Worm (Caenorhabditis elegans) whole organism, L4 larva: ENCODE results near the gene Y43B11AL.1.

ENCODE experiments used
- D1046.2 ChIP-seq: fragments of 200-800 bp; sonication (Bioruptor generic); IDR thresholded peaks from 2 replicates; pipeline ENCODE4 v1.3.6; 2022; ENCODE audit warnings: missing genetic modification characterization, missing compliant biosample characterization
- F44E2.7 ChIP-seq: fragments of 200-800 bp; sonication (Bioruptor generic); IDR thresholded peaks from 2 replicates; pipeline ENCODE4 v2.1.2; 2022; ENCODE audit warnings: missing genetic modification characterization, missing compliant biosample characterization
- T26A8.4 ChIP-seq: fragments of 200-800 bp; sonication (Bioruptor generic); IDR thresholded peaks from 2 replicates; pipeline ENCODE4 v1.3.6; 2022; ENCODE audit warnings: missing genetic modification characterization, missing compliant biosample characterization
- ZK337.2 ChIP-seq: fragments of 200-800 bp; sonication (Bioruptor generic); IDR thresholded peaks from 2 replicates; pipeline ENCODE4 v1.3.6; 2022; ENCODE audit warnings: missing genetic modification reagents, missing genetic modification characterization, missing compliant biosample characterization
- ZK546.5 ChIP-seq, 2 experiments: sonication (generic microtip); optimal IDR thresholded peaks; 2 replicates each; lab custom pipeline; 2017; ENCODE audit warnings: missing biosample characterization in 2 of 2, missing genetic modification characterization in 2 of 2
- aha-1 ChIP-seq: fragments of 150-350 bp; peaks from one replicate; lab custom pipeline; 2014; ENCODE audit warnings: missing biosample characterization, missing genetic modification characterization
- ama-1 ChIP-seq: fragments of 150-350 bp; optimal IDR thresholded peaks from 2 replicates; lab custom pipeline; 2014; ENCODE audit warnings: inconsistent platforms, mixed read lengths
- ceh-44 ChIP-seq: fragments of 200-800 bp; sonication (Bioruptor generic); IDR thresholded peaks from 2 replicates; pipeline ENCODE4 v1.3.6; 2022; ENCODE audit warnings: missing genetic modification reagents, missing genetic modification characterization, missing compliant biosample characterization
- ceh-82 ChIP-seq: sonication (generic microtip); optimal IDR thresholded peaks from 2 replicates; lab custom pipeline; 2017; ENCODE audit warnings: missing biosample characterization, missing genetic modification characterization
- ces-1 ChIP-seq: fragments of 150-350 bp; sonication (generic microtip); optimal IDR thresholded peaks from 4 replicates; lab custom pipeline; 2014; ENCODE audit warnings: missing biosample characterization, missing genetic modification reagents, missing genetic modification characterization
- cey-2 ChIP-seq: sonication (generic microtip); optimal IDR thresholded peaks from 3 replicates; lab custom pipeline; 2017; ENCODE audit warnings: missing genetic modification characterization, mild to moderate bottlenecking, missing compliant biosample characterization, antibody characterized with exemption, borderline replicate concordance; ENCODE audit not compliant: insufficient read depth
- ctbp-1 ChIP-seq: fragments of 200-800 bp; sonication (Bioruptor generic); IDR thresholded peaks from 2 replicates; pipeline ENCODE4 v1.3.6; 2022; ENCODE audit warnings: missing genetic modification reagents, missing genetic modification characterization, missing compliant biosample characterization
- daf-16 ChIP-seq, 3 experiments: sonication (generic microtip); optimal IDR thresholded peaks; 2 replicates each; lab custom pipeline; 2016 to 2017; ENCODE audit warnings: missing genetic modification characterization in 3 of 3, missing genetic modification reagents in 3 of 3, mild to moderate bottlenecking in 2 of 3, missing compliant biosample characterization in 2 of 3, missing biosample characterization in 1 of 3, moderate library complexity in 1 of 3
- dmd-6 ChIP-seq: fragments of 200-800 bp; sonication (Bioruptor generic); IDR thresholded peaks from 2 replicates; pipeline ENCODE4 v1.3.6; 2022; ENCODE audit warnings: missing genetic modification reagents, missing genetic modification characterization, missing compliant biosample characterization
- dpl-1 ChIP-seq: fragments of 150-350 bp; optimal IDR thresholded peaks from 2 replicates; lab custom pipeline; 2014; ENCODE audit warnings: missing biosample characterization, missing genetic modification reagents, missing genetic modification characterization
- duxl-1 ChIP-seq: sonication (generic microtip); optimal IDR thresholded peaks from 2 replicates; lab custom pipeline; 2016; ENCODE audit warnings: mild to moderate bottlenecking, missing genetic modification characterization, moderate library complexity, missing compliant biosample characterization; ENCODE audit not compliant: poor library complexity
- egl-27 ChIP-seq: sonication (generic microtip); optimal IDR thresholded peaks from 3 replicates; lab custom pipeline; 2017; ENCODE audit warnings: missing biosample characterization, missing genetic modification reagents, missing genetic modification characterization
- fos-1 ChIP-seq: fragments of 150-350 bp; optimal IDR thresholded peaks from 2 replicates; lab custom pipeline; 2014; ENCODE audit warnings: missing biosample characterization, missing genetic modification characterization
- hif-1 ChIP-seq, 2 experiments: sonication (generic microtip); optimal IDR thresholded peaks; 2 replicates each; lab custom pipeline; 2016 to 2017; ENCODE audit warnings: missing compliant biosample characterization in 2 of 2, missing genetic modification characterization in 2 of 2, missing genetic modification reagents in 2 of 2, missing genotype in 2 of 2, mild to moderate bottlenecking in 1 of 2
- hlh-11 ChIP-seq: fragments of 200-800 bp; sonication (Bioruptor generic); optimal IDR thresholded peaks from 2 replicates; lab custom pipeline; 2018; ENCODE audit warnings: mild to moderate bottlenecking, missing genetic modification characterization, missing compliant biosample characterization
- hlh-30 ChIP-seq: sonication (generic microtip); optimal IDR thresholded peaks from 2 replicates; lab custom pipeline; 2017; ENCODE audit warnings: antibody characterized with exemption, mild to moderate bottlenecking, missing genetic modification characterization, missing compliant biosample characterization; ENCODE audit not compliant: insufficient read depth
- lim-7 ChIP-seq: fragments of 200-800 bp; sonication (Bioruptor generic); IDR thresholded peaks from 2 replicates; pipeline ENCODE4 v1.3.6; 2022; ENCODE audit warnings: missing genetic modification characterization, missing compliant biosample characterization
- lin-1 ChIP-seq: fragments of 200-800 bp; sonication (Bioruptor generic); IDR thresholded peaks from 2 replicates; pipeline ENCODE4 v1.3.6; 2022; ENCODE audit warnings: missing genetic modification reagents, missing genetic modification characterization, missing compliant biosample characterization
- lin-13 ChIP-seq: fragments of 150-350 bp; optimal IDR thresholded peaks from 2 replicates; lab custom pipeline; 2014; ENCODE audit warnings: missing biosample characterization, missing genetic modification reagents, missing genetic modification characterization
- lin-29 ChIP-seq: fragments of 200-800 bp; sonication (Bioruptor generic); IDR thresholded peaks from 2 replicates; pipeline ENCODE4 v1.3.6; 2022; ENCODE audit warnings: missing genetic modification reagents, missing genetic modification characterization, missing compliant biosample characterization
- lin-38 ChIP-seq: fragments of 200-800 bp; sonication (Bioruptor generic); IDR thresholded peaks from 2 replicates; pipeline ENCODE4 v1.3.6; 2022; ENCODE audit warnings: missing genetic modification reagents, missing genetic modification characterization, missing compliant biosample characterization
- lsy-2 ChIP-seq, 2 experiments: fragments of 150-350 bp in 1 of 2; sonication (generic microtip) in 1 of 2; optimal IDR thresholded peaks; 2 replicates each; lab custom pipeline; 2014 to 2017; ENCODE audit warnings: missing biosample characterization in 2 of 2, missing genetic modification characterization in 2 of 2
- mdl-1 ChIP-seq, 2 experiments: fragments of 150-350 bp in 1 of 2; sonication (generic microtip) in 1 of 2; optimal IDR thresholded peaks; 2 replicates each; lab custom pipeline; 2014 to 2017; ENCODE audit warnings: missing biosample characterization in 2 of 2, missing genetic modification characterization in 2 of 2
- mep-1 ChIP-seq: fragments of 150-350 bp; sonication (generic microtip); optimal IDR thresholded peaks from 3 replicates; lab custom pipeline; 2014; ENCODE audit warnings: missing biosample characterization, missing genetic modification characterization
- mxl-2 ChIP-seq: fragments of 200-800 bp; sonication (Bioruptor generic); conservative IDR thresholded peaks from 2 replicates; pipeline ENCODE4 v1.3.6; 2022; ENCODE audit warnings: missing genetic modification reagents, missing genetic modification characterization, missing compliant biosample characterization
- nhr-111 ChIP-seq: fragments of 200-800 bp; sonication (Bioruptor generic); optimal IDR thresholded peaks from 2 replicates; lab custom pipeline; 2018; ENCODE audit warnings: mild to moderate bottlenecking, missing genetic modification characterization, missing compliant biosample characterization
- nhr-28 ChIP-seq: fragments of 150-350 bp; optimal IDR thresholded peaks from 2 replicates; lab custom pipeline; 2014; ENCODE audit warnings: missing biosample characterization, missing genetic modification characterization
- nhr-41 ChIP-seq: fragments of 200-800 bp; sonication (Bioruptor generic); IDR thresholded peaks from 2 replicates; pipeline ENCODE4 v1.3.6; 2022; ENCODE audit warnings: missing genetic modification reagents, missing genetic modification characterization, missing compliant biosample characterization
- nhr-42 ChIP-seq: fragments of 200-800 bp; sonication (Bioruptor generic); IDR thresholded peaks from 2 replicates; pipeline ENCODE4 v1.3.6; 2022; ENCODE audit warnings: missing genetic modification characterization, missing compliant biosample characterization
- nhr-48 ChIP-seq: sonication (generic microtip); optimal IDR thresholded peaks from 2 replicates; lab custom pipeline; 2016; ENCODE audit warnings: mild to moderate bottlenecking, missing genetic modification characterization, missing compliant biosample characterization
- nhr-77 ChIP-seq: fragments of 150-350 bp; optimal IDR thresholded peaks from 2 replicates; lab custom pipeline; 2014; ENCODE audit warnings: missing biosample characterization, missing genetic modification characterization
- pqm-1 ChIP-seq: sonication (generic microtip); optimal IDR thresholded peaks from 2 replicates; lab custom pipeline; 2017; ENCODE audit warnings: missing biosample characterization, missing genetic modification characterization
- sdz-12 ChIP-seq: fragments of 200-800 bp; sonication (Bioruptor generic); optimal IDR thresholded peaks from 2 replicates; lab custom pipeline; 2018; ENCODE audit warnings: mild to moderate bottlenecking, missing genetic modification characterization, missing compliant biosample characterization
- skn-1 ChIP-seq: fragments of 150-350 bp; optimal IDR thresholded peaks from 2 replicates; lab custom pipeline; 2014; ENCODE audit warnings: missing biosample characterization, missing genetic modification characterization
- snpc-1.2 ChIP-seq: fragments of 200-800 bp; sonication (Bioruptor generic); IDR thresholded peaks from 2 replicates; pipeline ENCODE4 v1.3.6; 2022; ENCODE audit warnings: missing genetic modification reagents, missing genetic modification characterization, missing compliant biosample characterization
- spr-3 ChIP-seq: fragments of 200-800 bp; sonication (Bioruptor generic); optimal IDR thresholded peaks from 2 replicates; lab custom pipeline; 2018; ENCODE audit warnings: mild to moderate bottlenecking, missing genetic modification characterization, missing compliant biosample characterization
- tag-97 ChIP-seq: fragments of 200-800 bp; sonication (Bioruptor generic); IDR thresholded peaks from 2 replicates; pipeline ENCODE4 v1.3.6; 2022; ENCODE audit warnings: missing genetic modification characterization, missing compliant biosample characterization
- unc-39 ChIP-seq: sonication (generic microtip); optimal IDR thresholded peaks from 2 replicates; lab custom pipeline; 2017; ENCODE audit warnings: missing biosample characterization, missing genetic modification characterization
- unc-62 ChIP-seq, 3 experiments: fragments of 150-350 bp in 1 of 3; sonication (generic microtip); optimal IDR thresholded peaks in 2 of 3; peaks in 1 of 3; 1 replicate in 1 of 3; 2 replicates in 2 of 3; lab custom pipeline; 2014 to 2017; ENCODE audit warnings: missing biosample characterization in 3 of 3, missing genetic modification characterization in 3 of 3, missing genetic modification reagents in 3 of 3, missing genotype in 1 of 3
- vab-7 ChIP-seq: fragments of 200-800 bp; sonication (Bioruptor generic); IDR thresholded peaks from 2 replicates; pipeline ENCODE4 v1.3.6; 2022; ENCODE audit warnings: missing genetic modification reagents, missing genetic modification characterization, missing compliant biosample characterization
- zip-11 ChIP-seq: fragments of 200-800 bp; sonication (Bioruptor generic); IDR thresholded peaks from 2 replicates; pipeline ENCODE4 v1.3.6; 2022; ENCODE audit warnings: missing genetic modification characterization, missing compliant biosample characterization
- zip-2 ChIP-seq: fragments of 150-350 bp; optimal IDR thresholded peaks from 2 replicates; lab custom pipeline; 2014; ENCODE audit warnings: missing biosample characterization, missing genetic modification characterization
- ztf-11 ChIP-seq: fragments of 150-350 bp; optimal IDR thresholded peaks from 2 replicates; lab custom pipeline; 2014; ENCODE audit warnings: missing biosample characterization, missing genetic modification characterization

Y43B11AL.1 gene

ce11 chrIV:7023004-7023403 is 42.1 kb upstream of the Y43B11AL.1 start (continued):
- TF ChIP-seq dmd-6 (GFP tag; lab: Robert Waterston, UW), result peak; percentile 19; the same call in 1 of the 2 replicates
- TF ChIP-seq F44E2.7 (GFP tag; lab: Robert Waterston, UW), result no peak
- peak; percentile 44 for TF ChIP-seq duxl-1 (tag; lab: Kevin White, UChicago)
- TF ChIP-seq zip-2 (tag; lab: Kevin White, UChicago), result no peak
- no peak for TF ChIP-seq D1046.2 (GFP tag; lab: Robert Waterston, UW)
- TF ChIP-seq fos-1 (tag; lab: Kevin White, UChicago), result no peak
- no peak for TF ChIP-seq ceh-82 (tag; lab: Kevin White, UChicago)
- no peak for TF ChIP-seq unc-39 (tag; lab: Kevin White, UChicago)
- no peak for TF ChIP-seq ZK546.5 (tag; optimal IDR thresholded peaks at IDR 0.05; lab: Kevin White, UChicago)
- no peak for TF ChIP-seq nhr-42 (GFP tag; lab: Robert Waterston, UW)
- TF ChIP-seq ZK337.2, result no peak
- TF ChIP-seq skn-1 (tag; lab: Kevin White, UChicago), result no peak
- TF ChIP-seq nhr-41 (GFP tag; lab: Robert Waterston, UW), result no peak
- TF ChIP-seq ctbp-1 (GFP tag; lab: Robert Waterston, UW), result no peak
- no peak for TF ChIP-seq spr-3 (GFP tag; lab: Kevin White, UChicago)
- no peak for TF ChIP-seq ceh-44 (GFP tag; lab: Robert Waterston, UW)
- TF ChIP-seq egl-27 (tag; lab: Kevin White, UChicago), result no peak
- TF ChIP-seq tag-97 (GFP tag; lab: Robert Waterston, UW), result no peak
- no peak for TF ChIP-seq mxl-2 (GFP tag; lab: Robert Waterston, UW)
- TF ChIP-seq ama-1 (lab: Kevin White, UChicago), result no peak
- TF ChIP-seq nhr-48 (tag; lab: Kevin White, UChicago), result no peak
- TF ChIP-seq mep-1, result peak; percentile 71
- no peak for TF ChIP-seq vab-7 (GFP tag; lab: Robert Waterston, UW)
- TF ChIP-seq lim-7 (GFP tag; lab: Robert Waterston, UW), result no peak
- TF ChIP-seq dpl-1 (GFP tag; lab: Kevin White, UChicago), result peak; percentile 28
- TF ChIP-seq T26A8.4 (GFP tag; lab: Robert Waterston, UW), result no peak
- no peak for TF ChIP-seq lin-29 (GFP tag; lab: Robert Waterston, UW)
- TF ChIP-seq nhr-111, result no peak
- TF ChIP-seq ces-1 (GFP tag; lab: Kevin White, UChicago), result no peak

ce11 chrIV:7023858-7024257 is 41.3 kb upstream of the Y43B11AL.1 start, which contains the start of gene adah-1:
Gene adah-1, plus strand, starts transcription at chrIV:7024211.
- TF ChIP-seq zip-2 (tag; lab: Kevin White, UChicago) (no peak), mdl-1 (tag; optimal IDR thresholded peaks at IDR 0.05; lab: Kevin White, UChicago) (peak in 1 of 2 experiments; percentile 13), sdz-12 (GFP tag; lab: Kevin White, UChicago) (no peak), lsy-2 (tag; optimal IDR thresholded peaks at IDR 0.05; lab: Kevin White, UChicago) (peak in 1 of 2 experiments; percentile 31), hlh-30 (tag; lab: Kevin White, UChicago) (peak; percentile 78), nhr-28 (peak; percentile 33), tag-97 (GFP tag; lab: Robert Waterston, UW) (no peak), lin-29 (GFP tag; lab: Robert Waterston, UW) (no peak), aha-1 (tag; lab: Kevin White, UChicago) (peak; percentile 65), unc-62 (GFP tag; optimal IDR thresholded peaks at IDR 0.05 in 1 of 2; lab: Kevin White, UChicago) (peak in 1 of 2 experiments; percentile 14), unc-62 (tag; optimal IDR thresholded peaks at IDR 0.05; lab: Kevin White, UChicago) (no peak), ztf-11 (tag; lab: Kevin White, UChicago) (no peak)

ce11 chrIV:7024829-7025228 is 40.3 kb upstream of the Y43B11AL.1 start:
- TF ChIP-seq lin-1 (GFP tag; lab: Robert Waterston, UW) (no peak), cey-2 (no peak), zip-11 (GFP tag; lab: Robert Waterston, UW) (no peak), daf-16 (GFP tag; optimal IDR thresholded peaks at IDR 0.05; lab: Kevin White, UChicago) (no peak), daf-16 (tag; optimal IDR thresholded peaks at IDR 0.05; lab: Kevin White, UChicago) (peak; percentile 19), unc-39 (tag; lab: Kevin White, UChicago) (no peak), nhr-41 (GFP tag; lab: Robert Waterston, UW) (no peak), lin-13 (GFP tag; lab: Kevin White, UChicago) (no peak), ZK337.2 (no peak), pqm-1 (tag; lab: Kevin White, UChicago) (peak; percentile 65), snpc-1.2 (GFP tag; lab: Robert Waterston, UW) (no peak), nhr-77 (no peak), dmd-6 (GFP tag; lab: Robert Waterston, UW) (peak; percentile 51; the same call in 1 of the 2 replicates), lin-38 (no peak), hif-1 (tag; optimal IDR thresholded peaks at IDR 0.05; lab: Kevin White, UChicago) (no peak), hlh-11 (tag; lab: Kevin White, UChicago) (peak; percentile 26)
